Fruit fly (Drosophila melanogaster) whole organism: Measurements from ENCODE around the gene CG9784.

Source experiments
- CG8478 ChIP-seq: fragments of >200 bp; optimal IDR thresholded peaks from 2 replicates; lab custom pipeline; 2018; ENCODE audit warnings: inconsistent platforms
- Dll ChIP-seq: fragments of >200 bp; optimal IDR thresholded peaks from 2 replicates; lab custom pipeline; 2017
- EcR ChIP-seq, 2 experiments: fragments of >200 bp; optimal IDR thresholded peaks; 2 replicates each; lab custom pipeline; 2017; ENCODE audit warnings: missing biosample characterization in 2 of 2, missing genetic modification characterization in 2 of 2, missing genetic modification reagents in 2 of 2
- pan ChIP-seq: fragments of >200 bp; optimal IDR thresholded peaks from 2 replicates; lab custom pipeline; 2017
- psq ChIP-seq: fragments of >200 bp; optimal IDR thresholded peaks from 2 replicates; lab custom pipeline; 2017
- usp ChIP-seq: fragments of >200 bp; optimal IDR thresholded peaks from 2 replicates; lab custom pipeline; 2017; ENCODE audit warnings: missing biosample characterization, missing genetic modification characterization, mixed read lengths

The CG9784 gene

DNA sequence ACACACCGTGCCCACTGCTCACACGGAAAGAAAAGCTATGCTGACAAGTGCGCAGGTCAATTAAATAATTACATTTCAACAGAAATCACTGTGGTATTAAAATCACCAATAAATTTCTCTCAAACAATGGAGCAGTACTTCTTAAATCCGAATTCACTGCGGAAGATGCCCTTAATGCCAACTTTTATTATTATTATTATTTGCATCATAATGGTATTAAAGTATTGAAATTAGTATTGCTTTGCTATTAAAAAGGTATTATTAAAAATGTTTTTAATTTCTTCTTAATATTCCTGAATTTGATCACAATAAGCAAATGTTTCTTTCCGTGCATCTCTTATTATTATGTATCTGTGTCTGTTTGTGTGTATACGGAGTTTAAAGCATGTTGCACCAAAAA is 19.0 kb downstream of the CG9784 start:
- TF ChIP-seq CG8478 (lab: Kevin White, UChicago) (no peak), EcR (GFP tag; optimal IDR thresholded peaks at IDR 0.05; lab: Kevin White, UChicago) (no peak), Dll (lab: Kevin White, UChicago) (no peak), usp (GFP tag; lab: Kevin White, UChicago) (no peak), psq (lab: Kevin White, UChicago) (no peak)

DNA sequence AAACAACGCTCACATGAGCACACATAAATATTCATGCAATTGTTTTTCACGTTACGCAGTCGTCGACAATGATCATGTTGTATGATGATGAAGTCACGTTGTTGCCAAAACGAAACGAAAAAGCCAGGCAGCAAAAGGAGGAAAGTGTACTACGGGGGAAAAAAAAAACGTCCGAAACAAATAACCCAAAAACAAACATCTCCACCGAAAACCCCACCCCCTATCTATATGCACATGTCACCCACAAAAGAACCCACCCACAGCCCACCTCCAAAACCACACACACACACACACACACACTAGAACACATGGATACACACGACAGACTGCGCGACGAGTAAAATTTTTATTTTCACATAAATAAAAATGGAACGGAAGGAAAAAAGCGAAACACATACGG is 23.9 kb downstream of the CG9784 start:
- TF ChIP-seq CG8478 (lab: Kevin White, UChicago) (no peak), usp (GFP tag; lab: Kevin White, UChicago) (no peak), pan (lab: Kevin White, UChicago) (no peak), psq (lab: Kevin White, UChicago) (no peak), Dll (lab: Kevin White, UChicago) (no peak), EcR (GFP tag; optimal IDR thresholded peaks at IDR 0.05; lab: Kevin White, UChicago) (no peak)

DNA sequence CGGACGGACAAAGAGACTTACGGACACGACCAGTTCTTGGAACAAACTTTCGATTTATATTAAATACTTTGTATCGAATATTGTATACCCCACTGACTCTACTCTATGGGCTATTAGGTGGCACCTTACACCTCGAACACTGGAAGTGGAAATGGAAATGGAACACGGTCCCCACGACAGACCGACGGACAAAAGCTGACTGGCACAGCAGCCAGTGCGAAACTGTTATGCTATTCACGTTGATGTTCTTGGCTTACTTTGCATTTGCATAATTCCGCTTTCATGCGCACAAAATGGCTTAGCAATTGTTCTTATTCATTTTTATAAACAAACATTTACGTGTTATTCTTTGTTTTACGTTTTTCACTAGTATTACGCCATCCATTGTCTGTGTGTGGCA is 24.9 kb downstream of the CG9784 start:
- no peak for TF ChIP-seq EcR (GFP tag; optimal IDR thresholded peaks at IDR 0.05; lab: Kevin White, UChicago)
- no peak for TF ChIP-seq usp (GFP tag; lab: Kevin White, UChicago)
- no peak for TF ChIP-seq Dll (lab: Kevin White, UChicago)
- no peak for TF ChIP-seq CG8478 (lab: Kevin White, UChicago)

DNA sequence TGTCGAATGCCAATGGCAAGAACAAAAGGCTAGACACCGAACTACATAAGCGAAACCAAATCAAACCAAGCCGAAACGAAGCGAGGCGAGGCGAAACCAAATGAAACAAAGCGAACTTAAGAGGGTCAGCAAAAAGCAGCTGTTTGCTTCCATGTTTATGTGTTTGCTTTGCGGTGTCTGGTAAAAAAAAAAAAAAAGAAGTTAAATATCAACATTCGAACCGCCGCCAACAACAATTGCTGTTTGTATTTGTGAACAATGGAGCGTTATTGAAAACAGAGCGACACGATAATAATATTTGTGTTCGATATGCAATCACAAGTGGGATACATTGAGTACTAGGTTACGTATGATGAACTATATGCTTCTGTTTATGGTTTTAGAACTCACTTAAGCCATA is 25.4 kb downstream of the CG9784 start:
- TF ChIP-seq Dll (lab: Kevin White, UChicago) (no peak), pan (lab: Kevin White, UChicago) (no peak), CG8478 (lab: Kevin White, UChicago) (no peak), usp (GFP tag; lab: Kevin White, UChicago) (no peak), EcR (GFP tag; optimal IDR thresholded peaks at IDR 0.05; lab: Kevin White, UChicago) (no peak), psq (lab: Kevin White, UChicago) (no peak)

DNA sequence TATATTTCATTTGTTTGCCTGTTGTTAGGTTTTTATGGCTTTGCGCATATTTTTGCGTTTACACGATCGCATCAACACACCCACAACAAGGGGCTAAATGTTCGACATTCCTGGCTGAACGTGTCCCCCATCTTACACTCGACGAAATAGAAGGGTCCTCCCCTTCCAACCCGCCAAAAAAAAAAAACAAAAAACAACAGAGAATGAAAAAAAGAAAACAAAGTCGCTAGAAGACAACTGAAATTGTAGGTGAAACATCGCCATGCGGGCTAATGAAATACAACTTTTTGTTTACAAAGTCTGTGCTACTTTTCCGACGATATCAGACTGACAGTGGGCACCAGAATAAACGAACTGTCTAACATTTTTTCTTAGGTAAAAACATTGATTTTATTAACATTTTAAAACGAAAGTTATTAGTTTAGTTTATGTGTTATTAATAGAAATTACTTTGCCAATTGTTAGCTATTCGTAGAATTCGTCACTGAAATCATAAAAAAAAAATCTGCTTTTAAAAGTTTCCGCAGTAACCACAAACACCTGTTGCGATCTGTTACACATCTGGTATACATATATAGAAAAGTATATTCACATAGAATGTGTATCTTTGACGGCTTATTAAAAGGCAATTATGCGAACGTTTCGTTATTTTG is 28.3 kb downstream of the CG9784 start:
- no peak for TF ChIP-seq pan (lab: Kevin White, UChicago)
- no peak for TF ChIP-seq CG8478 (lab: Kevin White, UChicago)
- no peak for TF ChIP-seq psq (lab: Kevin White, UChicago)

DNA sequence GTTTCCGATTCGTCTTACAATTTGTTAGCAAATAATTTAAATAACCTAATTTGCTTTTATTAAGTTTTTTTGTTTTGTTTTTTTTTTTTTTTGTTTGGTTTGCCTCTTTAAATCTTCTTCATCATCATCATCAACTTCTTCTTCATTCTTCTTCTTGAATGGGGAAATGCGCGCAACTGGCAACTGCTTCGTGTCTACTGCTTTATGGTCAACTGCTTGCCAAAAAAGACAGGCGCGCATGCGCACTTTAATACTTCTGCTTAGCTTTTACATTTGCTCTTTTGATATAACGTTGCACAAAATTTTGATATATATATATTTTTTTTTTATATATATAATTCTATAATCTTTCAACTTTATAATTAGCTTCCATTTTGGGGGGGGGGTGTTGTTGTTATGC is 33.6 kb downstream of the CG9784 start:
- TF ChIP-seq usp (GFP tag; lab: Kevin White, UChicago) = no peak
- no peak for TF ChIP-seq Dll (lab: Kevin White, UChicago)
- TF ChIP-seq EcR (GFP tag; optimal IDR thresholded peaks at IDR 0.05; lab: Kevin White, UChicago) = no peak
- no peak for TF ChIP-seq CG8478 (lab: Kevin White, UChicago)
- TF ChIP-seq pan (lab: Kevin White, UChicago) = no peak
- TF ChIP-seq psq (lab: Kevin White, UChicago) = no peak

DNA sequence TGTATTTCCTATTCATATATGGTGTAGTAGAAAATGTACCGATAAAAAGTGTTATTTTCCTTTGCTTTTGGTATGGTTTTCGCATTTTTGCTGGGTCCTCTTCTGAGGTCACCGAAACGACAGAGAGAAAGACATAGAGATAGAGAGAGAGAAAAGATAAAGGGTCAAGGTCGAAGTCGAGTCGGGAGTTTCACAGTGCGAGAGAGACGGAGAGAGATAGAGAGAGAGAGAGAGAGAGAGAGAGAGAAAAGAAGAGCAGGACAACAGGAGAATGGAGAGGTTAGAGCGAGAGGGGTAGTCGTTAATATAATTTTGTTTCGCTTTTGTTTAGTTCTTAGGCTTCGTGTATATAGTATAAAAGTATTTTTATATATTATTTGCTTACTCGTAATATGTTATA is 36.8 kb downstream of the CG9784 start:
- no peak for TF ChIP-seq psq (lab: Kevin White, UChicago)
- TF ChIP-seq CG8478 (lab: Kevin White, UChicago) = no peak
- TF ChIP-seq Dll (lab: Kevin White, UChicago) = no peak
- TF ChIP-seq pan (lab: Kevin White, UChicago) = no peak

DNA sequence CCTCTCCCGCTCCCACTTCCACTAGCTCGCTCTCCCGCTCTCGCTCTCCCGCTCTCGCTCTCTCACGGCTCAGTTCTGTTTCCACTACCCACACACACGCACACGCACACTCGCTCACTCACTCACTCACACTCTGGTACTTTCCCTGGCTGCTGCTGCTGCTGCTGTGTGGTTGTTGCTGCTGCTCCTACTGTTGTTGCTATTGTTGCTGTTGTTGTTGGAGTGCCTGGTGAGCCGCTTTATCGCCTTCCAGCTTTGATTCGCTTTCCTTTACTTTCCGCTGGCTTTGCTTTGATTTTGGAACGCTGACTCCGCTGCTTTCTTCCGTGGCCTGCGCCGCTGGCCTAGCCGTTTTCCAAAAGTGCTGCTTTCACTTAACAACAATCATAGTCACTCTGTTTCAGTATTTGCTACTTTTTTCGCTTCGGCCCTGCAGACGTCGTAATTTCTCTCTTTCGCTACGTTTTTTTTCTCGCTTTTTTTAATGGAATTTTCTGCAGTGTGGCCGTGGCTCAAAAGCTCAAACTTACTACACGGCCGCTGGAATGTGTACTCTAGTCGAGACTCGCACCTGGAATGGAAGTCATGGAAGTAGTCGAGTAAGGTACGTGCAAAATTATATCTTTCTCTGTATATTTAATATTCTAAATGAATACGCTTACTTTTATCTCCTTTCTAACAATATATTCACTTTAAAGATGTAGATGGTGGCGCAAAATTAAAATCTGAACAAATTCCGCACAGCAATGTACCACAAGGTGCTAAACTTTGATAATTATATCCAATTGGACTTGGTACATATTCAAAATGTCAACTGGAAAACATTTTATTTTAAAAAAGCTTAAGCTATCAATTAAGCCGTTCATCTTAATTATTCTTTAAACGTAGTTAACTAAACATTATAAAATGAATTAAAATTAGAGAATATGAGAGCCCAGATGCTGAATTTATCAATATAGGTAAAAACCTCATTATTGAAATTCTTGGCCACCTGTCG is 39.2 kb downstream of the CG9784 start, which contains the start of gene Pp2B-14D:
TSS of gene Pp2B-14D (minus strand) at position 503 of the 997 bp plus-strand sequence.
- TF ChIP-seq usp (GFP tag; lab: Kevin White, UChicago) = no peak
- peak; percentile 98 for TF ChIP-seq Dll (lab: Kevin White, UChicago)
- no peak for TF ChIP-seq EcR (GFP tag; optimal IDR thresholded peaks at IDR 0.05; lab: Kevin White, UChicago)
- TF ChIP-seq psq (lab: Kevin White, UChicago) = no peak
- no peak for TF ChIP-seq CG8478 (lab: Kevin White, UChicago)
- no peak for TF ChIP-seq pan (lab: Kevin White, UChicago)

DNA sequence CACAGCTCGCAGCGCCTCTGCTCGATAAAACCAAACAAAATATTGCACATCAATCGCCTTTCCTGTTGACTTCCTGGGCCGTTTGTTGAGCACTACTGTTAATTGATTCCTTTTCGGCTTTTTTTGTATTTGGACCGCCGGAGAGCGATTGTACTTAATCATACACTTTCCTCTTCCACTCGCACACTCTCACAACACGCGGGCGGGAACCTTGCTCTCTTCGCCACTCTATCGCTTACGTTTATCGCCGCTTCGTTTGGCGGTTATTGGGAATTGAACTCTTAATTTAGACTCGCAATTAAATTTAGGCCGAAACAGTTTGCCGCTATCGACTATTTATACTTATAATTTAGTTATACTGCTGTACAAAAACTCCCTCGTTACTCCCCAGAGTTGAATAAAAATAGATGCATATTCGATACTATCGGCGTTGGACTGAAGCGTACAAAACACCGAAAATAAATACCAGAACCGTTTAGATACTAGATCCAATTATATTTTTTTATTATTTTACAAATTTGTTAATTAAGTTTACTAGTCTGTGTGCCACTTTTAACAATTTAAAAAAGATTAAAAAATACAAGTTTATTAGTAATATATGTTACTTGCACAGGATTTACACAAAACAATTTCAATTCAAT is 45.4 kb downstream of the CG9784 start, which contains the start of gene Arp2:
TSS of gene Arp2 (minus strand) at position 427 of the 641 bp plus-strand sequence.
- no peak for TF ChIP-seq psq (lab: Kevin White, UChicago)
- TF ChIP-seq CG8478 (lab: Kevin White, UChicago) = no peak
- TF ChIP-seq EcR (GFP tag; optimal IDR thresholded peaks at IDR 0.05; lab: Kevin White, UChicago) = no peak
- no peak for TF ChIP-seq usp (GFP tag; lab: Kevin White, UChicago)
- no peak for TF ChIP-seq pan (lab: Kevin White, UChicago)
- TF ChIP-seq Dll (lab: Kevin White, UChicago) = no peak

DNA sequence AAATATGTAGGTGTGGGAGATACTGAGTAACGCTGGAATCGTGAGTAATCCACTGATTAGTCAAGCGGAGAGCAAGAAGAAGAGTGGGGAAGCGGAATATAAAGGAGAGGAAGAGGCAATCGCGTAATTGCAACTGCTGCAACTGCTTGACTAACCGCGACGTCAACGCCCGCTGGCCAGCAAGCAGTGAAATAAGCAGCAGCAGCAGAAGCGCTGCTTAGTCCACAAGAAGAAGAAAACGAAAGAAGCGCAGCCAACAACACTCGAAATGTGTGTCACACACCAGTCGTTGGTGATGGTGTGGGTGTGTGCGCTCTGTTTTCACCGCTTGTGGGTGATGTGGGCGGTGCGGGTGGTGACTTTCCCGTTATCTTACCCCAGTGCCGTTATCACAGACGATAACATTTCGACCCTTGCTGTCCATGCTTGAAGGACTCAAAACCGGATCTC is 46.0 kb downstream of the CG9784 start:
- TF ChIP-seq CG8478 (lab: Kevin White, UChicago) (no peak), psq (lab: Kevin White, UChicago) (no peak), EcR (GFP tag; optimal IDR thresholded peaks at IDR 0.05; lab: Kevin White, UChicago) (peak; percentile 95 to 99), usp (GFP tag; lab: Kevin White, UChicago) (no peak), pan (lab: Kevin White, UChicago) (no peak), Dll (lab: Kevin White, UChicago) (no peak)
